Worm (Caenorhabditis elegans) whole organism, L1 larva: ENCODE results near the gene micu-1.

ENCODE experiments used
- C04F5.9 ChIP-seq: sonication (generic microtip); optimal IDR thresholded peaks from 2 replicates; lab custom pipeline; 2016; ENCODE audit warnings: missing genetic modification characterization, missing compliant biosample characterization
- C16A3.4 ChIP-seq: fragments of 150-350 bp; optimal IDR thresholded peaks from 2 replicates; lab custom pipeline; 2014; ENCODE audit warnings: missing biosample characterization, missing genetic modification characterization
- F16B12.6 ChIP-seq: fragments of 150-350 bp; optimal IDR thresholded peaks from 2 replicates; lab custom pipeline; 2014; ENCODE audit warnings: missing biosample characterization, missing genetic modification characterization
- aha-1 ChIP-seq: fragments of 150-350 bp; optimal IDR thresholded peaks from 2 replicates; lab custom pipeline; 2014; ENCODE audit warnings: missing biosample characterization, missing genetic modification characterization
- alr-1 ChIP-seq: fragments of 200-800 bp; sonication (Bioruptor generic); optimal IDR thresholded peaks from 2 replicates; lab custom pipeline; 2018; ENCODE audit warnings: borderline replicate concordance, mild to moderate bottlenecking, missing genetic modification characterization, missing compliant biosample characterization
- aly-2 ChIP-seq: fragments of 150-350 bp; optimal IDR thresholded peaks from 2 replicates; lab custom pipeline; 2014; ENCODE audit warnings: missing biosample characterization, missing genetic modification characterization
- ceh-8 ChIP-seq: fragments of 200-800 bp; sonication (Bioruptor generic); optimal IDR thresholded peaks from 2 replicates; lab custom pipeline; 2018; ENCODE audit warnings: mild to moderate bottlenecking, missing genetic modification characterization, moderate library complexity, missing compliant biosample characterization
- ces-1 ChIP-seq: fragments of 150-350 bp; optimal IDR thresholded peaks from 2 replicates; lab custom pipeline; 2014; ENCODE audit warnings: missing biosample characterization, missing genetic modification reagents, missing genetic modification characterization
- efl-1 ChIP-seq, 4 experiments: fragments of 150-350 bp; optimal IDR thresholded peaks in 3 of 4; peaks in 1 of 4; 1 replicate in 1 of 4; 2 replicates in 3 of 4; lab custom pipeline; 2014; ENCODE audit warnings: missing biosample characterization in 2 of 4, missing genetic modification characterization in 2 of 4, missing genetic modification reagents in 2 of 4
- efl-3 ChIP-seq: fragments of 200-800 bp; sonication (Bioruptor generic); optimal IDR thresholded peaks from 2 replicates; lab custom pipeline; 2018; ENCODE audit warnings: mild to moderate bottlenecking, missing genetic modification characterization, missing compliant biosample characterization
- egl-13 ChIP-seq: sonication (generic microtip); optimal IDR thresholded peaks from 2 replicates; lab custom pipeline; 2016; ENCODE audit warnings: missing genotype, missing genetic modification reagents, missing genetic modification characterization, missing compliant biosample characterization
- elt-2 ChIP-seq: sonication (generic microtip); optimal IDR thresholded peaks from 2 replicates; lab custom pipeline; 2016; ENCODE audit warnings: missing genetic modification characterization, mild to moderate bottlenecking, inconsistent platforms, missing compliant biosample characterization, missing genetic modification reagents
- fkh-10 ChIP-seq: sonication (generic microtip); optimal IDR thresholded peaks from 2 replicates; lab custom pipeline; 2017; ENCODE audit warnings: missing biosample characterization, missing genetic modification reagents, missing genetic modification characterization
- fkh-4 ChIP-seq: sonication (generic microtip); optimal IDR thresholded peaks from 2 replicates; lab custom pipeline; 2016; ENCODE audit warnings: missing compliant biosample characterization, missing genetic modification characterization, borderline replicate concordance
- hlh-4 ChIP-seq: sonication (generic microtip); optimal IDR thresholded peaks from 2 replicates; lab custom pipeline; 2016; ENCODE audit warnings: mild to moderate bottlenecking, missing genetic modification characterization, missing compliant biosample characterization
- jun-1 ChIP-seq: fragments of 150-350 bp; optimal IDR thresholded peaks from 2 replicates; lab custom pipeline; 2014; ENCODE audit warnings: missing biosample characterization, missing genetic modification reagents, missing genetic modification characterization
- lin-14 ChIP-seq: fragments of 200-800 bp; sonication (Bioruptor generic); optimal IDR thresholded peaks from 2 replicates; lab custom pipeline; 2018; ENCODE audit warnings: mild to moderate bottlenecking, missing genetic modification characterization, moderate library complexity, missing compliant biosample characterization
- lin-35 ChIP-seq, 2 experiments: fragments of 150-350 bp; optimal IDR thresholded peaks; 2 replicates each; lab custom pipeline; 2014; ENCODE audit warnings: missing biosample characterization in 2 of 2, missing genetic modification characterization in 2 of 2, missing genetic modification reagents in 2 of 2
- lir-3 ChIP-seq: sonication (generic microtip); optimal IDR thresholded peaks from 2 replicates; lab custom pipeline; 2016; ENCODE audit warnings: mild to moderate bottlenecking, missing genetic modification characterization, moderate library complexity, missing compliant biosample characterization; ENCODE audit not compliant: poor library complexity
- mdl-1 ChIP-seq, 2 experiments: fragments of 150-350 bp; optimal IDR thresholded peaks; 2 replicates each; lab custom pipeline; 2014 to 2017; ENCODE audit warnings: missing biosample characterization in 2 of 2, missing genetic modification characterization in 2 of 2, inconsistent platforms in 1 of 2
- mef-2 ChIP-seq: fragments of 150-350 bp; optimal IDR thresholded peaks from 2 replicates; lab custom pipeline; 2014; ENCODE audit warnings: missing biosample characterization, missing genetic modification characterization
- mep-1 ChIP-seq: fragments of 150-350 bp; optimal IDR thresholded peaks from 2 replicates; lab custom pipeline; 2014; ENCODE audit warnings: missing biosample characterization, missing genetic modification characterization
- nhr-19 ChIP-seq: fragments of 200-800 bp; sonication (Bioruptor generic); conservative IDR thresholded peaks from 2 replicates; pipeline ENCODE4 v1.3.6; 2022; ENCODE audit warnings: missing genetic modification characterization, missing compliant biosample characterization
- nhr-20 ChIP-seq: sonication (generic microtip); optimal IDR thresholded peaks from 2 replicates; lab custom pipeline; 2016; ENCODE audit warnings: mild to moderate bottlenecking, missing genetic modification characterization, missing compliant biosample characterization
- nhr-71 ChIP-seq: sonication (generic microtip); optimal IDR thresholded peaks from 2 replicates; lab custom pipeline; 2016; ENCODE audit warnings: mild to moderate bottlenecking, missing genetic modification characterization, moderate library complexity, missing compliant biosample characterization
- nhr-77 ChIP-seq: fragments of 150-350 bp; optimal IDR thresholded peaks from 2 replicates; lab custom pipeline; 2014; ENCODE audit warnings: missing biosample characterization, missing genetic modification characterization
- nhr-84 ChIP-seq: sonication (generic microtip); optimal IDR thresholded peaks from 2 replicates; lab custom pipeline; 2017; ENCODE audit warnings: missing biosample characterization, missing genetic modification characterization
- nhr-90 ChIP-seq: sonication (generic microtip); optimal IDR thresholded peaks from 2 replicates; lab custom pipeline; 2016; ENCODE audit warnings: mild to moderate bottlenecking, missing genetic modification characterization, missing compliant biosample characterization; ENCODE audit not compliant: poor library complexity
- pag-3 ChIP-seq: sonication (generic microtip); optimal IDR thresholded peaks from 2 replicates; lab custom pipeline; 2017; ENCODE audit warnings: missing genetic modification characterization, mild to moderate bottlenecking, missing compliant biosample characterization, antibody characterized with exemption, borderline replicate concordance; ENCODE audit not compliant: insufficient read depth
- pqm-1 ChIP-seq: sonication (generic microtip); optimal IDR thresholded peaks from 3 replicates; lab custom pipeline; 2017; ENCODE audit warnings: missing biosample characterization, missing genetic modification characterization
- snu-23 ChIP-seq: sonication (generic microtip); optimal IDR thresholded peaks from 2 replicates; lab custom pipeline; 2016; ENCODE audit warnings: missing genetic modification characterization, missing compliant biosample characterization
- sox-4 ChIP-seq: sonication (generic microtip); optimal IDR thresholded peaks from 2 replicates; lab custom pipeline; 2016; ENCODE audit warnings: missing genetic modification characterization, missing compliant biosample characterization
- sptf-1 ChIP-seq: fragments of 150-350 bp; optimal IDR thresholded peaks from 2 replicates; lab custom pipeline; 2014; ENCODE audit warnings: missing biosample characterization, missing genetic modification characterization
- swsn-7 ChIP-seq: sonication (generic microtip); optimal IDR thresholded peaks from 2 replicates; lab custom pipeline; 2016; ENCODE audit warnings: missing genetic modification characterization, missing compliant biosample characterization
- tlp-1 ChIP-seq: fragments of 150-350 bp; optimal IDR thresholded peaks from 2 replicates; lab custom pipeline; 2014; ENCODE audit warnings: missing biosample characterization, missing genetic modification characterization
- unc-30 ChIP-seq: sonication (generic microtip); optimal IDR thresholded peaks from 2 replicates; lab custom pipeline; 2017; ENCODE audit warnings: missing biosample characterization, missing genetic modification characterization
- unc-62 ChIP-seq: fragments of 150-350 bp; optimal IDR thresholded peaks from 2 replicates; lab custom pipeline; 2014; ENCODE audit warnings: missing biosample characterization, missing genetic modification reagents, missing genetic modification characterization
- zag-1 ChIP-seq: fragments of 150-350 bp; optimal IDR thresholded peaks from 2 replicates; lab custom pipeline; 2014; ENCODE audit warnings: missing biosample characterization, missing genetic modification characterization
- zip-4 ChIP-seq: fragments of 200-800 bp; sonication (Bioruptor generic); optimal IDR thresholded peaks from 2 replicates; lab custom pipeline; 2018; ENCODE audit warnings: mild to moderate bottlenecking, missing genetic modification characterization, moderate library complexity, missing compliant biosample characterization
- ztf-11 ChIP-seq, 2 experiments: sonication (generic microtip); optimal IDR thresholded peaks; 2 replicates each; lab custom pipeline; 2016 to 2017; ENCODE audit warnings: missing genetic modification characterization in 2 of 2, missing biosample characterization in 1 of 2, missing compliant biosample characterization in 1 of 2
- ztf-4 ChIP-seq: fragments of 150-350 bp; optimal IDR thresholded peaks from 2 replicates; lab custom pipeline; 2014; ENCODE audit warnings: missing biosample characterization, missing genetic modification characterization

The micu-1 gene

ce11 chrIV:13328059-13328458 lies 30.3 kb downstream of the micu-1 start, which contains the start of gene far-6:
Gene far-6, plus strand, starts transcription at chrIV:13328359.
- TF ChIP-seq egl-13 (tag; lab: Kevin White, UChicago) (no peak), nhr-84 (tag; lab: Kevin White, UChicago) (no peak), mef-2 (tag; lab: Kevin White, UChicago) (no peak), sox-4 (tag; lab: Kevin White, UChicago) (no peak), lin-35 (GFP tag; optimal IDR thresholded peaks at IDR 0.05; lab: Kevin White, UChicago) (no peak), mdl-1 (tag; optimal IDR thresholded peaks at IDR 0.05; lab: Kevin White, UChicago) (no peak), zag-1 (tag; lab: Kevin White, UChicago) (no peak)
- TF ChIP-seq, all 84 proteins: peak for 0

- no peak for TF ChIP-seq fkh-4 (tag; lab: Kevin White, UChicago)
- TF ChIP-seq efl-1 (optimal IDR thresholded peaks at IDR 0.05; lab: Kevin White, UChicago): no peak
- peak in 1 of 2 experiments; percentile 53 for TF ChIP-seq efl-1 (GFP tag; optimal IDR thresholded peaks at IDR 0.05 in 1 of 2; lab: Kevin White, UChicago)
- TF ChIP-seq swsn-7: no peak
- TF ChIP-seq C16A3.4 (tag; lab: Kevin White, UChicago): no peak
- TF ChIP-seq pqm-1 (tag; lab: Kevin White, UChicago): no peak
Measured at ce11 chrIV:13330547-13330946, 32.8 kb downstream of the micu-1 start.

DNA sequence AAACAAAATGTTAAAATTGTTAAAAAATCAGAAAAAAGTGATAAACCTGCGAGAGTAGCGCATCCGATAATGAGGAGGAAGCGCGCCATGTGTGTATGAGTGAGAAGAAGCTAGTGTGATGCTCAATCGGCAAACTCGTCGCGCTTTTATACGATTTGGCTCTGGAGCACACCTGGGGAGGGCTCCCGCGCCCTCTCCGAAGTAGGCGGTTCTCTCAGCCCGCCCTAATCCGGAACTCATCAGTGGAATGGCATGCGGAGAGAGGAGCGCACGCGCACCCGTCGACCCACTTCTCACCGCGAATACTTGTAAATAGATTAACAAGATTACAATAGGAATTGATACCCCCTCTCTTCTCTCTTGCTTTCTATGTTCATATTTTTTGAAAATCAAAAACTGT lies 33.6 kb downstream of the micu-1 start, which contains the start of gene pqn-74:
TSS of gene pqn-74 (minus strand) at position 122 of the 400 bp plus-strand sequence.
- no peak for TF ChIP-seq tlp-1 (tag; lab: Kevin White, UChicago)
- TF ChIP-seq zip-4 (GFP tag; lab: Kevin White, UChicago): no peak
- TF ChIP-seq efl-3: no peak
- TF ChIP-seq sptf-1 (tag; lab: Kevin White, UChicago): no peak
- no peak for TF ChIP-seq hlh-4 (tag; lab: Kevin White, UChicago)
- no peak for TF ChIP-seq ces-1 (GFP tag; lab: Kevin White, UChicago)
- no peak for TF ChIP-seq efl-1 (optimal IDR thresholded peaks at IDR 0.05; lab: Kevin White, UChicago)
- no peak for TF ChIP-seq efl-1 (GFP tag; optimal IDR thresholded peaks at IDR 0.05 in 1 of 2; lab: Kevin White, UChicago)
- TF ChIP-seq ztf-11 (tag; optimal IDR thresholded peaks at IDR 0.05; lab: Kevin White, UChicago): no peak
- TF ChIP-seq nhr-71: no peak
- TF ChIP-seq C04F5.9 (tag; lab: Kevin White, UChicago): no peak
- TF ChIP-seq F16B12.6 (tag; lab: Kevin White, UChicago): no peak

ce11 chrIV:13334287-13334686 lies 36.6 kb downstream of the micu-1 start:
- TF ChIP-seq lin-35 (GFP tag; optimal IDR thresholded peaks at IDR 0.05; lab: Kevin White, UChicago): peak in 1 of 2 experiments; percentile 29
- TF ChIP-seq alr-1 (tag; lab: Kevin White, UChicago): no peak
- no peak for TF ChIP-seq lir-3 (tag; lab: Kevin White, UChicago)
- TF ChIP-seq unc-30: no peak
- no peak for TF ChIP-seq ces-1 (GFP tag; lab: Kevin White, UChicago)
- TF ChIP-seq, all 84 proteins: peak for 1

DNA sequence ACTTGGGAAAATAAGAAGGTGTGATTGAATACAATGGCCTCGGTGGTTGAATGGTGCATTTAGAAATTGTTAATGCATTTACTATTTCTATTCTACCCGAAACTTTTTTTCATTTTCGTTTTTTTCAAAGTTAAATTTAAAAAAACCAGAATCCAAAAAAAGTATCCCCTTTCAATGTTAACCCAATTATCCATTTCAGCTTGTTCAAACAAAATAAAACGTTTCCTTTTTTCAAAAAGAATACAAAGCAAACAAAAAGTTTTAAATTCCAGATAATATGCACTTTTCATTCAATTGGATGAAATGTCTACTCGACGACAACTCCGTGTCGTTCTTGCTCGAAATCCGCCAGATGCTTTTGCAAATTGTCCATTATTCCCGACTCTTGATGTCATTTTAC lies 44.8 kb downstream of the micu-1 start, which contains the start of gene W02A2.5:
TSS of gene W02A2.5 (plus strand) at position 301 of the 400 bp plus-strand sequence.
- no peak for TF ChIP-seq unc-62
- TF ChIP-seq pqm-1 (tag; lab: Kevin White, UChicago): no peak
- TF ChIP-seq efl-1 (optimal IDR thresholded peaks at IDR 0.05; lab: Kevin White, UChicago): no peak
- peak in 1 of 2 experiments; percentile 43 for TF ChIP-seq efl-1 (GFP tag; optimal IDR thresholded peaks at IDR 0.05 in 1 of 2; lab: Kevin White, UChicago)

ce11 chrIV:13346078-13346477 lies 48.4 kb downstream of the micu-1 start:
- peak; percentile 30 for TF ChIP-seq nhr-20
- TF ChIP-seq fkh-10 (GFP tag; lab: Kevin White, UChicago): no peak
- no peak for TF ChIP-seq ztf-4 (tag; lab: Kevin White, UChicago)
- no peak for TF ChIP-seq nhr-90 (tag; lab: Kevin White, UChicago)
- TF ChIP-seq ceh-8 (GFP tag; lab: Kevin White, UChicago): no peak
- peak in 1 of 2 experiments; percentile 53 for TF ChIP-seq lin-35 (GFP tag; optimal IDR thresholded peaks at IDR 0.05; lab: Kevin White, UChicago)
- TF ChIP-seq nhr-77 (tag; lab: Kevin White, UChicago): no peak
- no peak for TF ChIP-seq aha-1 (tag; lab: Kevin White, UChicago)
- no peak for TF ChIP-seq mdl-1 (tag; optimal IDR thresholded peaks at IDR 0.05; lab: Kevin White, UChicago)
- no peak for TF ChIP-seq lin-14 (GFP tag; lab: Kevin White, UChicago)
- no peak for TF ChIP-seq mep-1 (tag; lab: Kevin White, UChicago)
- TF ChIP-seq snu-23 (GFP tag; lab: Kevin White, UChicago): no peak
- TF ChIP-seq nhr-19 (GFP tag; lab: Robert Waterston, UW): no peak
- no peak for TF ChIP-seq pag-3 (tag; lab: Kevin White, UChicago)
- TF ChIP-seq elt-2 (tag; lab: Kevin White, UChicago): peak; percentile 62
- no peak for TF ChIP-seq aly-2 (tag; lab: Kevin White, UChicago)
- peak; percentile 75 for TF ChIP-seq jun-1 (tag; lab: Kevin White, UChicago)
